Worm (Caenorhabditis elegans): ENCODE data around the gene C55C3.73.

The C55C3.73 gene

ce11 chrIV:5703443-5703842 is at the start of gene C55C3.73, which contains the start of gene perm-5:
TSS of gene C55C3.73 (minus strand) at chrIV:5703451.
TSS of gene perm-5 (minus strand) at chrIV:5703468.
- TF ChIP-seq unc-62 (GFP tag; optimal IDR thresholded peaks at IDR 0.05) (no peak), sma-9 (GFP tag; optimal IDR thresholded peaks at IDR 0.05) (no peak), sma-9 (tag; optimal IDR thresholded peaks at IDR 0.05) (no peak), alr-1 (tag; optimal IDR thresholded peaks at IDR 0.05) (no peak), unc-55 (GFP tag; optimal IDR thresholded peaks at IDR 0.05) (no peak), elt-1 (tag; optimal IDR thresholded peaks at IDR 0.05) (no peak), lsy-2 (tag; optimal IDR thresholded peaks at IDR 0.05) (no peak), egl-27 (tag; optimal IDR thresholded peaks at IDR 0.05) (no peak), nhr-25 (tag; optimal IDR thresholded peaks at IDR 0.05) (no peak), mdl-1 (tag; optimal IDR thresholded peaks at IDR 0.05) (no peak), ztf-11 (tag; optimal IDR thresholded peaks at IDR 0.05) (no peak), aly-2 (tag; optimal IDR thresholded peaks at IDR 0.05) (no peak), mab-5 (tag; optimal IDR thresholded peaks at IDR 0.05) (no peak)

ce11 chrIV:5752704-5753103 is 49.5 kb upstream of the C55C3.73 start:
- TF ChIP-seq F13H6.1 (tag; optimal IDR thresholded peaks at IDR 0.05) (no peak), nhr-25 (tag; optimal IDR thresholded peaks at IDR 0.05) (peak; percentile 57), ceh-16 (tag; optimal IDR thresholded peaks at IDR 0.05) (no peak), sma-9 (GFP tag; optimal IDR thresholded peaks at IDR 0.05) (no peak), sma-9 (tag; optimal IDR thresholded peaks at IDR 0.05) (no peak), unc-55 (GFP tag; optimal IDR thresholded peaks at IDR 0.05) (no peak), fos-1 (tag; optimal IDR thresholded peaks at IDR 0.05) (no peak), ZK546.5 (tag; optimal IDR thresholded peaks at IDR 0.05) (no peak), C34F6.9 (tag; optimal IDR thresholded peaks at IDR 0.05) (no peak)

- TF ChIP-seq sma-3 (GFP tag; optimal IDR thresholded peaks at IDR 0.05) (no peak), nhr-11 (tag; optimal IDR thresholded peaks at IDR 0.05) (no peak), dmd-4 (tag; optimal IDR thresholded peaks at IDR 0.05) (no peak), ztf-11 (tag; optimal IDR thresholded peaks at IDR 0.05) (no peak), nhr-6 (tag; optimal IDR thresholded peaks at IDR 0.05) (no peak), sma-9 (GFP tag; optimal IDR thresholded peaks at IDR 0.05) (no peak), sma-9 (tag; optimal IDR thresholded peaks at IDR 0.05) (no peak), nhr-129 (tag; optimal IDR thresholded peaks at IDR 0.05) (no peak), lin-39 (tag; optimal IDR thresholded peaks at IDR 0.05) (no peak), ztf-4 (tag; optimal IDR thresholded peaks at IDR 0.05) (no peak), ZK546.5 (tag; optimal IDR thresholded peaks at IDR 0.05) (no peak), mdl-1 (tag; optimal IDR thresholded peaks at IDR 0.05) (no peak), egl-27 (tag; optimal IDR thresholded peaks at IDR 0.05) (no peak), nhr-23 (tag; optimal IDR thresholded peaks at IDR 0.05) (no peak)
Observed at ce11 chrIV:5751997-5752396, 48.7 kb upstream of the C55C3.73 start.

- TF ChIP-seq crh-2 (tag; optimal IDR thresholded peaks at IDR 0.05) (peak; percentile 7), sma-9 (GFP tag; optimal IDR thresholded peaks at IDR 0.05) (peak; percentile 80), sma-9 (tag; optimal IDR thresholded peaks at IDR 0.05) (no peak), nhr-129 (tag; optimal IDR thresholded peaks at IDR 0.05) (peak; percentile 15), C34F6.9 (tag; optimal IDR thresholded peaks at IDR 0.05) (no peak), gmeb-1 (tag; optimal IDR thresholded peaks at IDR 0.05) (no peak), unc-39 (tag; optimal IDR thresholded peaks at IDR 0.05) (no peak), fos-1 (tag; optimal IDR thresholded peaks at IDR 0.05) (peak; percentile 14), sma-3 (GFP tag; optimal IDR thresholded peaks at IDR 0.05) (peak; percentile 11), ceh-16 (tag; optimal IDR thresholded peaks at IDR 0.05) (peak; percentile 37), nhr-21 (tag; optimal IDR thresholded peaks at IDR 0.05) (peak; percentile 31), nhr-25 (tag; optimal IDR thresholded peaks at IDR 0.05) (peak; percentile 57)
Observed at ce11 chrIV:5749874-5750273, 46.6 kb upstream of the C55C3.73 start.

- no peak for TF ChIP-seq nhr-129 (tag; optimal IDR thresholded peaks at IDR 0.05)
- peak; percentile 66 for TF ChIP-seq sma-9 (GFP tag; optimal IDR thresholded peaks at IDR 0.05)
- TF ChIP-seq sma-9 (tag; optimal IDR thresholded peaks at IDR 0.05): no peak
- TF ChIP-seq fos-1 (tag; optimal IDR thresholded peaks at IDR 0.05): peak; percentile 48
Observed at ce11 chrIV:5744114-5744513, 40.9 kb upstream of the C55C3.73 start, which contains the start of gene C45E5.1. TSS of gene C45E5.1 (plus strand) at chrIV:5744403.

ce11 chrIV:5741045-5741444 is 37.8 kb upstream of the C55C3.73 start, which contains the start of gene chil-11:
TSS of gene chil-11 (plus strand) at chrIV:5741345.
- TF ChIP-seq zag-1 (tag; optimal IDR thresholded peaks at IDR 0.05): no peak
- TF ChIP-seq unc-39 (tag; optimal IDR thresholded peaks at IDR 0.05): no peak
- no peak for TF ChIP-seq nhr-11 (tag; optimal IDR thresholded peaks at IDR 0.05)
- no peak for TF ChIP-seq nhr-77 (tag; optimal IDR thresholded peaks at IDR 0.05)
- TF ChIP-seq lsy-2 (tag; optimal IDR thresholded peaks at IDR 0.05): no peak
- no peak for TF ChIP-seq nhr-21 (tag; optimal IDR thresholded peaks at IDR 0.05)
- no peak for TF ChIP-seq aly-2 (tag; optimal IDR thresholded peaks at IDR 0.05)
- TF ChIP-seq peb-1 (tag; optimal IDR thresholded peaks at IDR 0.05): no peak
- no peak for TF ChIP-seq ceh-16 (tag; optimal IDR thresholded peaks at IDR 0.05)
- TF ChIP-seq C34F6.9 (tag; optimal IDR thresholded peaks at IDR 0.05): no peak
- TF ChIP-seq blmp-1 (tag; optimal IDR thresholded peaks at IDR 0.05; ENCODE audit: insufficient read depth): no peak
- TF ChIP-seq nhr-25 (tag; optimal IDR thresholded peaks at IDR 0.05): no peak
- no peak for TF ChIP-seq lin-39 (tag; optimal IDR thresholded peaks at IDR 0.05)
- no peak for TF ChIP-seq sma-3 (GFP tag; optimal IDR thresholded peaks at IDR 0.05)
- TF ChIP-seq fos-1 (tag; optimal IDR thresholded peaks at IDR 0.05): no peak
- TF ChIP-seq Y55F3AM.14 (GFP tag; optimal IDR thresholded peaks at IDR 0.05): no peak

Measured in whole organism, L2 larva.